Worm (Caenorhabditis elegans): ENCODE data around the gene Y40C7B.4.
A peak's percentile ranks its signal among the peaks of the same experiment; 100 is the strongest.

The Y40C7B.4 gene

ce11 chrX:17256769-17257168, at the start of gene Y40C7B.4:
Y40C7B.4 (minus strand) TSS chrX:17256787.
- TF ChIP-seq klf-2 (GFP tag; conservative IDR thresholded peaks at IDR 0.05) (no peak), tab-1 (GFP tag; IDR thresholded peaks at IDR 0.05) (no peak), ref-1 (GFP tag; conservative IDR thresholded peaks at IDR 0.05) (no peak), flt-1 (GFP tag; IDR thresholded peaks at IDR 0.05) (no peak), ztf-23 (GFP tag; IDR thresholded peaks at IDR 0.05) (no peak), T22C8.4 (GFP tag; IDR thresholded peaks at IDR 0.05) (no peak), med-1 (GFP tag; optimal IDR thresholded peaks at IDR 0.05; ENCODE audit: insufficient read depth) (no peak), ztf-29 (GFP tag; IDR thresholded peaks at IDR 0.05) (no peak), cog-1 (tag; optimal IDR thresholded peaks at IDR 0.05) (no peak)

- TF ChIP-seq flt-1 (GFP tag; IDR thresholded peaks at IDR 0.05) (peak; percentile 30; the same call in 1 of the 2 replicates), ztf-23 (GFP tag; IDR thresholded peaks at IDR 0.05) (0 out of 2 replicates have a peak, but pooled peaks have one; percentile 25)
These were observed 48.3 kb upstream of the Y40C7B.4 start, which contains the start of gene C33E10.1 for ce11 chrX:17304920-17305319. C33E10.1 (plus strand) TSS chrX:17305220.

ce11 chrX:17302419-17302818, 45.8 kb upstream of the Y40C7B.4 start, which contains the start of gene fbxa-120:
fbxa-120 (plus strand) TSS chrX:17302719.
- TF ChIP-seq flt-1 (GFP tag; IDR thresholded peaks at IDR 0.05), result no peak
- no peak for TF ChIP-seq ztf-23 (GFP tag; IDR thresholded peaks at IDR 0.05)
- TF ChIP-seq ref-1 (GFP tag; conservative IDR thresholded peaks at IDR 0.05), result no peak
- TF ChIP-seq klf-2 (GFP tag; conservative IDR thresholded peaks at IDR 0.05), result no peak
- TF ChIP-seq T22C8.4 (GFP tag; IDR thresholded peaks at IDR 0.05), result no peak
- no peak for TF ChIP-seq ztf-29 (GFP tag; IDR thresholded peaks at IDR 0.05)
- TF ChIP-seq med-1 (GFP tag; optimal IDR thresholded peaks at IDR 0.05; ENCODE audit: insufficient read depth), result no peak
- no peak for TF ChIP-seq tab-1 (GFP tag; IDR thresholded peaks at IDR 0.05)
- TF ChIP-seq cog-1 (tag; optimal IDR thresholded peaks at IDR 0.05), result no peak

ce11 chrX:17301900-17302299, 45.3 kb upstream of the Y40C7B.4 start, which contains the start of gene C33E10.10:
C33E10.10 (minus strand) TSS chrX:17302000.
- TF ChIP-seq cog-1 (tag; optimal IDR thresholded peaks at IDR 0.05) (no peak), ref-1 (GFP tag; conservative IDR thresholded peaks at IDR 0.05) (no peak), tab-1 (GFP tag; IDR thresholded peaks at IDR 0.05) (no peak), klf-2 (GFP tag; conservative IDR thresholded peaks at IDR 0.05) (no peak), T22C8.4 (GFP tag; IDR thresholded peaks at IDR 0.05) (no peak), ztf-23 (GFP tag; IDR thresholded peaks at IDR 0.05) (no peak), med-1 (GFP tag; optimal IDR thresholded peaks at IDR 0.05; ENCODE audit: insufficient read depth) (no peak)

ce11 chrX:17300735-17301134, 44.1 kb upstream of the Y40C7B.4 start:
- TF ChIP-seq tab-1 (GFP tag; IDR thresholded peaks at IDR 0.05) (0 out of 2 replicates have a peak, but pooled peaks have one; percentile 15), ztf-29 (GFP tag; IDR thresholded peaks at IDR 0.05) (no peak)

- no peak for TF ChIP-seq med-1 (GFP tag; optimal IDR thresholded peaks at IDR 0.05; ENCODE audit: insufficient read depth)
- TF ChIP-seq cog-1 (tag; optimal IDR thresholded peaks at IDR 0.05), result no peak
- no peak for TF ChIP-seq ref-1 (GFP tag; conservative IDR thresholded peaks at IDR 0.05)
- no peak for TF ChIP-seq flt-1 (GFP tag; IDR thresholded peaks at IDR 0.05)
These were observed 40.8 kb upstream of the Y40C7B.4 start for ce11 chrX:17297408-17297807.

- TF ChIP-seq ref-1 (GFP tag; conservative IDR thresholded peaks at IDR 0.05), result no peak
- no peak for TF ChIP-seq klf-2 (GFP tag; conservative IDR thresholded peaks at IDR 0.05)
- no peak for TF ChIP-seq T22C8.4 (GFP tag; IDR thresholded peaks at IDR 0.05)
- TF ChIP-seq flt-1 (GFP tag; IDR thresholded peaks at IDR 0.05), result no peak
- no peak for TF ChIP-seq ztf-29 (GFP tag; IDR thresholded peaks at IDR 0.05)
- no peak for TF ChIP-seq cog-1 (tag; optimal IDR thresholded peaks at IDR 0.05)
- TF ChIP-seq med-1 (GFP tag; optimal IDR thresholded peaks at IDR 0.05; ENCODE audit: insufficient read depth), result no peak
- no peak for TF ChIP-seq ztf-23 (GFP tag; IDR thresholded peaks at IDR 0.05)
- no peak for TF ChIP-seq tab-1 (GFP tag; IDR thresholded peaks at IDR 0.05)
These were observed 38.1 kb upstream of the Y40C7B.4 start, which contains the start of gene C33E10.8 for ce11 chrX:17294728-17295127. C33E10.8 (minus strand) TSS chrX:17294828.

- no peak for TF ChIP-seq tab-1 (GFP tag; IDR thresholded peaks at IDR 0.05)
- TF ChIP-seq klf-2 (GFP tag; conservative IDR thresholded peaks at IDR 0.05), result no peak
- no peak for TF ChIP-seq flt-1 (GFP tag; IDR thresholded peaks at IDR 0.05)
- no peak for TF ChIP-seq ref-1 (GFP tag; conservative IDR thresholded peaks at IDR 0.05)
These were observed 37.4 kb upstream of the Y40C7B.4 start for ce11 chrX:17294019-17294418.

ce11 chrX:17288378-17288777, 31.8 kb upstream of the Y40C7B.4 start:
- TF ChIP-seq flt-1 (GFP tag; IDR thresholded peaks at IDR 0.05) (peak; percentile 87), T22C8.4 (GFP tag; IDR thresholded peaks at IDR 0.05) (no peak), ref-1 (GFP tag; conservative IDR thresholded peaks at IDR 0.05) (no peak), cog-1 (tag; optimal IDR thresholded peaks at IDR 0.05) (no peak), tab-1 (GFP tag; IDR thresholded peaks at IDR 0.05) (no peak)

- TF ChIP-seq ztf-23 (GFP tag; IDR thresholded peaks at IDR 0.05) (no peak), flt-1 (GFP tag; IDR thresholded peaks at IDR 0.05) (no peak), ztf-29 (GFP tag; IDR thresholded peaks at IDR 0.05) (no peak), cog-1 (tag; optimal IDR thresholded peaks at IDR 0.05) (no peak), med-1 (GFP tag; optimal IDR thresholded peaks at IDR 0.05; ENCODE audit: insufficient read depth) (no peak), tab-1 (GFP tag; IDR thresholded peaks at IDR 0.05) (no peak), klf-2 (GFP tag; conservative IDR thresholded peaks at IDR 0.05) (no peak), ref-1 (GFP tag; conservative IDR thresholded peaks at IDR 0.05) (no peak), T22C8.4 (GFP tag; IDR thresholded peaks at IDR 0.05) (no peak)
These were observed 9.3 kb downstream of the Y40C7B.4 start for ce11 chrX:17247260-17247659.

ce11 chrX:17243053-17243452, 13.5 kb downstream of the Y40C7B.4 start, which contains the start of gene T25G12.13:
T25G12.13 (plus strand) TSS chrX:17243353.
- no peak for TF ChIP-seq klf-2 (GFP tag; conservative IDR thresholded peaks at IDR 0.05)
- TF ChIP-seq ztf-29 (GFP tag; IDR thresholded peaks at IDR 0.05), result no peak
- TF ChIP-seq ztf-23 (GFP tag; IDR thresholded peaks at IDR 0.05), result no peak
- no peak for TF ChIP-seq T22C8.4 (GFP tag; IDR thresholded peaks at IDR 0.05)
- no peak for TF ChIP-seq cog-1 (tag; optimal IDR thresholded peaks at IDR 0.05)
- TF ChIP-seq med-1 (GFP tag; optimal IDR thresholded peaks at IDR 0.05; ENCODE audit: insufficient read depth), result no peak
- no peak for TF ChIP-seq flt-1 (GFP tag; IDR thresholded peaks at IDR 0.05)
- TF ChIP-seq ref-1 (GFP tag; conservative IDR thresholded peaks at IDR 0.05), result no peak
- no peak for TF ChIP-seq tab-1 (GFP tag; IDR thresholded peaks at IDR 0.05)
